Fruit fly (Drosophila melanogaster) whole organism, embryonic: ENCODE measurements around the gene CG14803.

Experiments
- Ada2b ChIP-seq: fragments of 200-800 bp; sonication (Bioruptor generic); IDR thresholded peaks from 2 replicates; pipeline ENCODE4 v1.3.6; 2022; ENCODE audit warnings: missing biosample characterization, missing genetic modification characterization
- Adf1 ChIP-seq: fragments of 200-800 bp; sonication (Bioruptor generic); IDR thresholded peaks from 2 replicates; pipeline ENCODE4 v1.3.6; 2022; ENCODE audit warnings: missing biosample characterization, missing genetic modification characterization
- Atf-2 ChIP-seq: fragments of 200-800 bp; sonication (Bioruptor generic); optimal IDR thresholded peaks from 2 replicates; lab custom pipeline; 2016; ENCODE audit warnings: missing biosample characterization, missing genetic modification characterization
- Atf3 ChIP-seq: fragments of 200-800 bp; sonication (Bioruptor generic); optimal IDR thresholded peaks from 3 replicates; lab custom pipeline; 2016; ENCODE audit warnings: missing biosample characterization, missing genetic modification characterization
- CG1024 ChIP-seq: fragments of 200-800 bp; sonication (Bioruptor generic); IDR thresholded peaks from 2 replicates; pipeline ENCODE4 v1.3.6; 2022; ENCODE audit warnings: missing biosample characterization, missing genetic modification characterization
- CG11723 ChIP-seq: fragments of 200-800 bp; sonication (Bioruptor generic); optimal IDR thresholded peaks from 2 replicates; lab custom pipeline; 2017; ENCODE audit warnings: missing biosample characterization, mild to moderate bottlenecking, missing genetic modification characterization
- CG13894 ChIP-seq: fragments of 200-800 bp; sonication (Bioruptor generic); optimal IDR thresholded peaks from 3 replicates; lab custom pipeline; 2018; ENCODE audit warnings: missing biosample characterization, mild to moderate bottlenecking, missing genetic modification characterization, moderate library complexity
- CG15011 ChIP-seq: fragments of 200-800 bp; sonication (Bioruptor generic); optimal IDR thresholded peaks from 3 replicates; lab custom pipeline; 2018; ENCODE audit warnings: missing biosample characterization, mild to moderate bottlenecking, missing genetic modification characterization
- CG15073 ChIP-seq: fragments of 200-800 bp; sonication (Bioruptor generic); optimal IDR thresholded peaks from 2 replicates; lab custom pipeline; 2016; ENCODE audit warnings: missing biosample characterization, missing genetic modification characterization
- CG15269 ChIP-seq: fragments of 200-800 bp; sonication (Bioruptor generic); optimal IDR thresholded peaks from 2 replicates; lab custom pipeline; 2018; ENCODE audit warnings: missing biosample characterization, mild to moderate bottlenecking, missing genetic modification characterization, moderate library complexity
- CG15514 ChIP-seq: fragments of 200-800 bp; sonication (Bioruptor generic); optimal IDR thresholded peaks from 3 replicates; lab custom pipeline; 2017; ENCODE audit warnings: missing biosample characterization, missing genetic modification characterization, mild to moderate bottlenecking, moderate library complexity, missing genetic modification reagents
- CG2120 ChIP-seq: fragments of 200-800 bp; sonication (Bioruptor generic); optimal IDR thresholded peaks from 3 replicates; lab custom pipeline; 2016; ENCODE audit warnings: missing biosample characterization, missing genetic modification characterization
- CG6272 ChIP-seq: fragments of 200-800 bp; sonication (Bioruptor generic); IDR thresholded peaks from 2 replicates; pipeline ENCODE4 v1.3.6; 2022; ENCODE audit warnings: missing biosample characterization, missing genetic modification characterization
- CG6791 ChIP-seq: fragments of 200-800 bp; sonication (Bioruptor generic); IDR thresholded peaks from 3 replicates; pipeline ENCODE4 v1.3.6; 2022; ENCODE audit warnings: missing biosample characterization, missing genetic modification characterization; ENCODE audit not compliant: partially characterized antibody
- CG7745 ChIP-seq: fragments of 200-800 bp; sonication (Bioruptor generic); optimal IDR thresholded peaks from 2 replicates; lab custom pipeline; 2018; ENCODE audit warnings: missing biosample characterization, mild to moderate bottlenecking, missing genetic modification characterization, moderate library complexity
- CG7786 ChIP-seq: fragments of 200-800 bp; sonication (Bioruptor generic); optimal IDR thresholded peaks from 2 replicates; lab custom pipeline; 2016; ENCODE audit warnings: missing biosample characterization, missing genetic modification characterization
- CG7963 ChIP-seq: fragments of 200-800 bp; sonication (Bioruptor generic); IDR thresholded peaks from 3 replicates; pipeline ENCODE4 v1.3.6; 2022; ENCODE audit warnings: missing biosample characterization, missing genetic modification characterization; ENCODE audit not compliant: partially characterized antibody
- CG9876 ChIP-seq: fragments of 200-800 bp; sonication (Bioruptor generic); optimal IDR thresholded peaks from 2 replicates; lab custom pipeline; 2016; ENCODE audit warnings: missing biosample characterization, missing genetic modification characterization
- Hey ChIP-seq: fragments of 200-800 bp; sonication (Bioruptor generic); optimal IDR thresholded peaks from 3 replicates; lab custom pipeline; 2018; ENCODE audit warnings: missing biosample characterization, mild to moderate bottlenecking, missing genetic modification characterization
- Hmr ChIP-seq: fragments of 200-800 bp; sonication (Bioruptor generic); optimal IDR thresholded peaks from 3 replicates; lab custom pipeline; 2017; ENCODE audit warnings: mild to moderate bottlenecking, missing biosample characterization, missing genetic modification reagents, missing genetic modification characterization
- Hmx ChIP-seq: fragments of 200-800 bp; sonication (Bioruptor generic); optimal IDR thresholded peaks from 2 replicates; lab custom pipeline; 2016; ENCODE audit warnings: missing biosample characterization, missing genetic modification characterization
- Myb ChIP-seq: fragments of 200-800 bp; sonication (Bioruptor generic); optimal IDR thresholded peaks from 2 replicates; lab custom pipeline; 2016; ENCODE audit warnings: missing biosample characterization, missing genetic modification characterization
- Neu2 ChIP-seq: fragments of 200-800 bp; sonication (Bioruptor generic); optimal IDR thresholded peaks from 3 replicates; lab custom pipeline; 2016; ENCODE audit warnings: missing biosample characterization, missing genetic modification characterization, borderline replicate concordance
- NfI ChIP-seq: fragments of 200-800 bp; sonication (Bioruptor generic); optimal IDR thresholded peaks from 3 replicates; lab custom pipeline; 2018; ENCODE audit warnings: missing biosample characterization, mild to moderate bottlenecking, missing genetic modification characterization, moderate library complexity
- TFAM ChIP-seq: fragments of 200-800 bp; sonication (Bioruptor generic); optimal IDR thresholded peaks from 2 replicates; lab custom pipeline; 2017; ENCODE audit warnings: missing biosample characterization, missing genetic modification characterization, inconsistent platforms
- Usf ChIP-seq: fragments of 200-800 bp; sonication (Bioruptor generic); optimal IDR thresholded peaks from 2 replicates; lab custom pipeline; 2017; ENCODE audit warnings: missing genotype, missing biosample characterization, missing genetic modification characterization
- abd-A ChIP-seq: fragments of 200-800 bp; sonication (Bioruptor generic); optimal IDR thresholded peaks from 3 replicates; lab custom pipeline; 2019; ENCODE audit warnings: missing biosample characterization, mild to moderate bottlenecking, missing genetic modification characterization, moderate library complexity
- amos ChIP-seq: fragments of 200-800 bp; sonication (Bioruptor generic); IDR thresholded peaks from 2 replicates; pipeline ENCODE4 v1.3.6; 2022; ENCODE audit warnings: missing biosample characterization, missing genetic modification characterization; ENCODE audit not compliant: partially characterized antibody
- bcd ChIP-seq: fragments of 200-800 bp; sonication (Bioruptor generic); optimal IDR thresholded peaks from 2 replicates; lab custom pipeline; 2017; ENCODE audit warnings: missing biosample characterization, mild to moderate bottlenecking, missing genetic modification characterization
- corto ChIP-seq: fragments of 200-800 bp; sonication (Bioruptor generic); optimal IDR thresholded peaks from 2 replicates; lab custom pipeline; 2016; ENCODE audit warnings: missing biosample characterization, mild to moderate bottlenecking, missing genetic modification characterization, moderate library complexity
- croc ChIP-seq: fragments of 200-800 bp; sonication (Bioruptor generic); conservative IDR thresholded peaks from 3 replicates; pipeline ENCODE4 v1.3.6; 2022; ENCODE audit warnings: missing biosample characterization, missing genetic modification characterization
- dimm ChIP-seq: fragments of 200-800 bp; sonication (Bioruptor generic); IDR thresholded peaks from 2 replicates; pipeline ENCODE4 v1.3.6; 2022; ENCODE audit warnings: missing biosample characterization, missing genetic modification characterization
- dmrt99B ChIP-seq: fragments of 200-800 bp; sonication (Bioruptor generic); optimal IDR thresholded peaks from 2 replicates; lab custom pipeline; 2018; ENCODE audit warnings: missing biosample characterization, mild to moderate bottlenecking, missing genetic modification characterization, moderate library complexity
- en ChIP-seq: fragments of 200-800 bp; sonication (Bioruptor generic); optimal IDR thresholded peaks from 2 replicates; lab custom pipeline; 2016; ENCODE audit warnings: missing biosample characterization, missing genetic modification characterization
- esg ChIP-seq: fragments of 200-800 bp; sonication (Bioruptor generic); conservative IDR thresholded peaks from 2 replicates; pipeline ENCODE4 v1.3.6; 2022; ENCODE audit warnings: missing biosample characterization, missing genetic modification characterization
- fu2 ChIP-seq: fragments of 200-800 bp; sonication (Bioruptor generic); optimal IDR thresholded peaks from 2 replicates; lab custom pipeline; 2016; ENCODE audit warnings: missing biosample characterization, missing genetic modification characterization
- gcm2 ChIP-seq: fragments of 200-800 bp; sonication (Bioruptor generic); optimal IDR thresholded peaks from 2 replicates; lab custom pipeline; 2016; ENCODE audit warnings: missing biosample characterization, missing genetic modification characterization
- gem ChIP-seq: fragments of 200-800 bp; sonication (Bioruptor generic); optimal IDR thresholded peaks from 2 replicates; lab custom pipeline; 2019; ENCODE audit warnings: missing biosample characterization, mild to moderate bottlenecking, missing genetic modification characterization, moderate library complexity
- hb ChIP-seq: fragments of 200-800 bp; sonication (Bioruptor generic); IDR thresholded peaks from 3 replicates; pipeline ENCODE4 v1.3.6; 2022; ENCODE audit warnings: missing biosample characterization, missing genetic modification characterization; ENCODE audit not compliant: partially characterized antibody
- hth ChIP-seq: fragments of >200 bp; optimal IDR thresholded peaks from 2 replicates; lab custom pipeline; 2017; ENCODE audit warnings: inconsistent platforms
- maf-S ChIP-seq: fragments of 200-800 bp; sonication (Bioruptor generic); optimal IDR thresholded peaks from 2 replicates; lab custom pipeline; 2016; ENCODE audit warnings: missing biosample characterization, missing genetic modification characterization
- nerfin-1 ChIP-seq: fragments of 200-800 bp; sonication (Bioruptor generic); optimal IDR thresholded peaks from 3 replicates; lab custom pipeline; 2019; ENCODE audit warnings: missing biosample characterization, mild to moderate bottlenecking, missing genetic modification characterization, moderate library complexity
- pita ChIP-seq: fragments of 200-800 bp; sonication (Bioruptor generic); optimal IDR thresholded peaks from 2 replicates; lab custom pipeline; 2017; ENCODE audit warnings: missing biosample characterization, mild to moderate bottlenecking, missing genetic modification characterization
- psq ChIP-seq: fragments of 200-800 bp; sonication (Bioruptor generic); optimal IDR thresholded peaks from 2 replicates; lab custom pipeline; 2017; ENCODE audit warnings: missing biosample characterization, missing genetic modification characterization
- pum ChIP-seq: fragments of 200-800 bp; sonication (Bioruptor generic); optimal IDR thresholded peaks from 2 replicates; lab custom pipeline; 2016; ENCODE audit warnings: missing biosample characterization, missing genetic modification characterization
- sna ChIP-seq: fragments of 200-800 bp; sonication (Bioruptor generic); IDR thresholded peaks from 2 replicates; pipeline ENCODE4 v1.3.6; 2022; ENCODE audit warnings: missing biosample characterization, missing genetic modification characterization; ENCODE audit not compliant: partially characterized antibody
- sob ChIP-seq: fragments of 200-800 bp; sonication (Bioruptor generic); IDR thresholded peaks from 2 replicates; pipeline ENCODE4 v1.3.6; 2022; ENCODE audit warnings: missing biosample characterization, missing genetic modification characterization
- ttk ChIP-seq: fragments of 200-800 bp; sonication (Bioruptor generic); IDR thresholded peaks from 2 replicates; pipeline ENCODE4 v2.1.2; 2022; ENCODE audit warnings: missing biosample characterization, missing genetic modification characterization
- usp ChIP-seq: fragments of >200 bp; optimal IDR thresholded peaks from 2 replicates; lab custom pipeline; 2017; ENCODE audit warnings: missing biosample characterization, missing genetic modification characterization
- wek ChIP-seq: fragments of 200-800 bp; sonication (Bioruptor generic); optimal IDR thresholded peaks from 3 replicates; lab custom pipeline; 2018; ENCODE audit warnings: missing biosample characterization, mild to moderate bottlenecking, missing genetic modification characterization, moderate library complexity
- wor ChIP-seq: fragments of 200-800 bp; sonication (Bioruptor generic); IDR thresholded peaks from 2 replicates; pipeline ENCODE4 v1.3.6; 2022; ENCODE audit warnings: missing biosample characterization, missing genetic modification characterization

CG14803 gene

dm6 chrX:1880139-1880556 lies 11.5 kb downstream of the CG14803 start, which contains the start of gene Coa8 (continued):
- TF ChIP-seq pita (GFP tag; lab: Kevin White, UChicago) (no peak), Adf1 (GFP tag; lab: Robert Waterston, UW) (no peak), CG9876 (peak; percentile 17), CG7786 (peak; percentile 22), CG13894 (tag; lab: Kevin White, UChicago) (no peak), CG2120 (peak; percentile 52), esg (GFP tag; lab: Robert Waterston, UW) (no peak; the same call in 1 of the 2 replicates), bcd (GFP tag; lab: Kevin White, UChicago) (peak; percentile 37), sna (GFP tag; lab: Robert Waterston, UW) (peak; percentile 39; the same call in 1 of the 2 replicates), abd-A (tag; lab: Kevin White, UChicago) (no peak), gcm2 (GFP tag; lab: Kevin White, UChicago) (no peak), CG15514 (GFP tag; lab: Kevin White, UChicago) (peak; percentile 53), Hmr (GFP tag; lab: Kevin White, UChicago) (peak; percentile 28), croc (GFP tag; lab: Robert Waterston, UW) (no peak), en (GFP tag; lab: Kevin White, UChicago) (no peak), usp (GFP tag; lab: Kevin White, UChicago) (no peak), wor (GFP tag; lab: Robert Waterston, UW) (no peak), sob (GFP tag; lab: Robert Waterston, UW) (0 out of 2 replicates have a peak, but pooled peaks have one; percentile 52), Neu2 (no peak), Usf (GFP tag; lab: Kevin White, UChicago) (no peak), CG15269 (tag; lab: Kevin White, UChicago) (peak; percentile 55), ttk (peak; percentile 18; the same call in 1 of the 2 replicates), Ada2b (peak; percentile 28; the same call in 1 of the 2 replicates), hb (GFP tag; lab: Robert Waterston, UW) (no peak), pum (GFP tag; lab: Kevin White, UChicago) (peak; percentile 46), Atf3 (peak; percentile 23), corto (GFP tag; lab: Kevin White, UChicago) (no peak), maf-S (GFP tag; lab: Kevin White, UChicago) (peak; percentile 15), CG7745 (tag; lab: Kevin White, UChicago) (no peak), dimm (no peak), CG6791 (GFP tag; lab: Robert Waterston, UW) (peak; percentile 30; the same call in 1 of the 3 replicates), Hmx (GFP tag; lab: Kevin White, UChicago) (no peak), fu2 (GFP tag; lab: Kevin White, UChicago) (no peak), TFAM (GFP tag; lab: Kevin White, UChicago) (no peak), wek (GFP tag; lab: Kevin White, UChicago) (peak; percentile 91), Myb (GFP tag; lab: Kevin White, UChicago) (peak; percentile 26), dmrt99B (tag; lab: Kevin White, UChicago) (no peak), CG15073 (GFP tag; lab: Kevin White, UChicago) (no peak), Atf-2 (GFP tag; lab: Kevin White, UChicago) (no peak), hth (lab: Kevin White, UChicago) (no peak), NfI (peak; percentile 51), psq (GFP tag; lab: Kevin White, UChicago) (no peak), CG11723 (GFP tag; lab: Kevin White, UChicago) (no peak), CG1024 (no peak), CG15011 (GFP tag; lab: Kevin White, UChicago) (no peak), amos (GFP tag; lab: Robert Waterston, UW) (peak; percentile 56), CG6272 (GFP tag; lab: Robert Waterston, UW) (0 out of 2 replicates have a peak, but pooled peaks have one; percentile 5), nerfin-1 (tag; lab: Kevin White, UChicago) (peak; percentile 16), gem (no peak), CG7963 (GFP tag; lab: Robert Waterston, UW) (0 out of 3 replicates have a peak, but pooled peaks have one; percentile 36), Hey (no peak)
